Worm (Caenorhabditis elegans) whole organism, young adult: Measurements from ENCODE around the gene erfa-3.

Experiments used
- B0336.3 ChIP-seq: fragments of 200-800 bp; sonication (Bioruptor generic); IDR thresholded peaks from 2 replicates; pipeline ENCODE4 v1.3.6; 2022; ENCODE audit warnings: missing genetic modification characterization, missing compliant biosample characterization
- F37B4.10 ChIP-seq: fragments of 200-800 bp; sonication (Bioruptor generic); IDR thresholded peaks from 2 replicates; pipeline ENCODE4 v1.3.6; 2022; ENCODE audit warnings: missing genetic modification characterization, missing compliant biosample characterization
- F55B11.4 ChIP-seq: sonication (generic microtip); optimal IDR thresholded peaks from 2 replicates; lab custom pipeline; 2016; ENCODE audit warnings: missing compliant biosample characterization, missing genetic modification characterization, borderline replicate concordance; ENCODE audit not compliant: insufficient read depth
- F57A8.1 ChIP-seq: fragments of 200-800 bp; sonication (Bioruptor generic); optimal IDR thresholded peaks from 2 replicates; lab custom pipeline; 2018; ENCODE audit warnings: mild to moderate bottlenecking, missing genetic modification characterization, moderate library complexity, missing compliant biosample characterization
- K11D2.4 ChIP-seq: fragments of 200-800 bp; sonication (Bioruptor generic); IDR thresholded peaks from 2 replicates; pipeline ENCODE4 v1.3.6; 2022; ENCODE audit warnings: missing genetic modification reagents, missing genetic modification characterization, missing compliant biosample characterization
- K12H6.12 ChIP-seq: fragments of 200-800 bp; sonication (Bioruptor generic); optimal IDR thresholded peaks from 2 replicates; lab custom pipeline; 2018; ENCODE audit warnings: mild to moderate bottlenecking, missing genetic modification characterization, missing compliant biosample characterization
- T26A5.8 ChIP-seq: sonication (generic microtip); optimal IDR thresholded peaks from 2 replicates; lab custom pipeline; 2016; ENCODE audit warnings: missing genetic modification characterization, missing compliant biosample characterization
- Y56A3A.18 ChIP-seq: fragments of 200-800 bp; sonication (Bioruptor generic); IDR thresholded peaks from 2 replicates; pipeline ENCODE4 v1.3.6; 2022; ENCODE audit warnings: missing genetic modification reagents, missing genetic modification characterization, missing compliant biosample characterization
- Y67H2A.10 ChIP-seq: fragments of 200-800 bp; sonication (Bioruptor generic); conservative IDR thresholded peaks from 2 replicates; pipeline ENCODE4 v1.3.6; 2022; ENCODE audit warnings: missing genetic modification reagents, missing genetic modification characterization, missing compliant biosample characterization
- aptf-2 ChIP-seq: fragments of 200-800 bp; sonication (Bioruptor generic); conservative IDR thresholded peaks from 2 replicates; pipeline ENCODE4 v1.3.6; 2022; ENCODE audit warnings: missing genetic modification reagents, missing genetic modification characterization, missing compliant biosample characterization
- athp-1 ChIP-seq: sonication (generic microtip); optimal IDR thresholded peaks from 2 replicates; lab custom pipeline; 2017; ENCODE audit warnings: mild to moderate bottlenecking, missing genetic modification characterization, missing compliant biosample characterization
- attf-5 ChIP-seq: fragments of 200-800 bp; sonication (Bioruptor generic); optimal IDR thresholded peaks from 2 replicates; lab custom pipeline; 2018; ENCODE audit warnings: mild to moderate bottlenecking, missing genetic modification characterization, missing compliant biosample characterization
- cebp-1 ChIP-seq, 2 experiments: fragments of 200-800 bp in 1 of 2; sonication (Bioruptor generic) in 1 of 2; sonication (generic microtip) in 1 of 2; IDR thresholded peaks in 1 of 2; optimal IDR thresholded peaks in 1 of 2; 2 replicates each; pipeline versions ENCODE4 v1.3.6 to Lab custom; 2017 to 2022; ENCODE audit warnings: missing compliant biosample characterization in 2 of 2, missing genetic modification characterization in 2 of 2, mild to moderate bottlenecking in 1 of 2, missing genetic modification reagents in 1 of 2, moderate library complexity in 1 of 2
- ceh-40 ChIP-seq: fragments of 200-800 bp; sonication (Bioruptor generic); IDR thresholded peaks from 2 replicates; pipeline ENCODE4 v1.3.6; 2022; ENCODE audit warnings: missing genetic modification characterization, missing compliant biosample characterization
- dpff-1 ChIP-seq: sonication (generic microtip); optimal IDR thresholded peaks from 2 replicates; lab custom pipeline; 2017; ENCODE audit warnings: mild to moderate bottlenecking, missing genetic modification characterization, missing compliant biosample characterization
- efl-1 ChIP-seq: fragments of 150-350 bp; optimal IDR thresholded peaks from 2 replicates; lab custom pipeline; 2014; ENCODE audit warnings: missing biosample characterization, missing genetic modification reagents, missing genetic modification characterization
- egrh-3 ChIP-seq: fragments of 200-800 bp; sonication (Bioruptor generic); IDR thresholded peaks from 2 replicates; pipeline ENCODE4 v1.3.6; 2022; ENCODE audit warnings: missing genetic modification reagents, missing genetic modification characterization, missing compliant biosample characterization
- hmg-1.2 ChIP-seq: fragments of 200-800 bp; sonication (Bioruptor generic); IDR thresholded peaks from 2 replicates; pipeline ENCODE4 v1.3.6; 2022; ENCODE audit warnings: missing genetic modification reagents, missing genetic modification characterization, missing compliant biosample characterization
- lin-26 ChIP-seq: fragments of 200-800 bp; sonication (Bioruptor generic); IDR thresholded peaks from 2 replicates; pipeline ENCODE4 v1.3.6; 2022; ENCODE audit warnings: missing genetic modification reagents, missing genetic modification characterization, missing compliant biosample characterization
- lin-35 ChIP-seq, 3 experiments: fragments of 150-350 bp in 2 of 3; sonication (generic microtip) in 1 of 3; optimal IDR thresholded peaks; 2 replicates each; lab custom pipeline; 2014 to 2018; ENCODE audit warnings: missing biosample characterization in 3 of 3, missing genetic modification characterization in 3 of 3, missing genetic modification reagents in 3 of 3
- lin-54 ChIP-seq: fragments of 200-800 bp; sonication (Bioruptor generic); optimal IDR thresholded peaks from 2 replicates; lab custom pipeline; 2018; ENCODE audit warnings: mild to moderate bottlenecking, missing genetic modification characterization, missing compliant biosample characterization
- madf-10 ChIP-seq: sonication (generic microtip); optimal IDR thresholded peaks from 2 replicates; lab custom pipeline; 2016; ENCODE audit warnings: mild to moderate bottlenecking, missing genetic modification characterization, missing compliant biosample characterization
- madf-6 ChIP-seq: fragments of 200-800 bp; sonication (Bioruptor generic); IDR thresholded peaks from 2 replicates; pipeline ENCODE4 v1.3.6; 2022; ENCODE audit warnings: missing genetic modification reagents, missing genetic modification characterization, missing compliant biosample characterization
- madf-8 ChIP-seq: fragments of 200-800 bp; sonication (Bioruptor generic); conservative IDR thresholded peaks from 2 replicates; pipeline ENCODE4 v1.3.6; 2022; ENCODE audit warnings: missing genetic modification reagents, missing genetic modification characterization, missing compliant biosample characterization
- mcd-1 ChIP-seq: fragments of 200-800 bp; sonication (Bioruptor generic); IDR thresholded peaks from 2 replicates; pipeline ENCODE4 v1.3.6; 2022; ENCODE audit warnings: missing genetic modification reagents, missing genetic modification characterization, missing compliant biosample characterization
- mxl-1 ChIP-seq: sonication (generic microtip); optimal IDR thresholded peaks from 2 replicates; lab custom pipeline; 2016; ENCODE audit warnings: missing genetic modification characterization, missing compliant biosample characterization
- nfya-2 ChIP-seq: fragments of 200-800 bp; sonication (Bioruptor generic); IDR thresholded peaks from 2 replicates; pipeline ENCODE4 v1.3.6; 2022; ENCODE audit warnings: missing genetic modification reagents, missing genetic modification characterization, missing compliant biosample characterization
- nfyb-1 ChIP-seq: fragments of 200-800 bp; sonication (Bioruptor generic); IDR thresholded peaks from 2 replicates; pipeline ENCODE4 v1.3.6; 2022; ENCODE audit warnings: missing genetic modification reagents, missing genetic modification characterization, missing compliant biosample characterization
- nhr-27 ChIP-seq: fragments of 200-800 bp; sonication (Bioruptor generic); optimal IDR thresholded peaks from 2 replicates; lab custom pipeline; 2018; ENCODE audit warnings: mild to moderate bottlenecking, missing genetic modification characterization, moderate library complexity, missing compliant biosample characterization
- nhr-80 ChIP-seq: sonication (generic microtip); optimal IDR thresholded peaks from 2 replicates; lab custom pipeline; 2016; ENCODE audit warnings: missing genetic modification characterization, missing compliant biosample characterization
- pbrm-1 ChIP-seq: fragments of 200-800 bp; sonication (Bioruptor generic); IDR thresholded peaks from 2 replicates; pipeline ENCODE4 v1.3.6; 2022; ENCODE audit warnings: missing genetic modification reagents, missing genetic modification characterization, missing compliant biosample characterization
- pha-4 ChIP-seq: fragments of 150-350 bp; sonication (generic microtip); optimal IDR thresholded peaks from 2 replicates; lab custom pipeline; 2014; ENCODE audit warnings: missing biosample characterization, missing genetic modification reagents, missing genetic modification characterization
- snpc-1.1 ChIP-seq: sonication (generic microtip); optimal IDR thresholded peaks from 2 replicates; lab custom pipeline; 2017; ENCODE audit warnings: missing genetic modification characterization, mild to moderate bottlenecking, missing compliant biosample characterization, antibody characterized with exemption, moderate library complexity, missing genotype, missing genetic modification reagents; ENCODE audit not compliant: insufficient read depth
- snpc-1.3 ChIP-seq: sonication (generic microtip); optimal IDR thresholded peaks from 2 replicates; lab custom pipeline; 2017; ENCODE audit warnings: missing genetic modification characterization, mild to moderate bottlenecking, missing compliant biosample characterization, antibody characterized with exemption, moderate library complexity, missing genotype, missing genetic modification reagents; ENCODE audit not compliant: insufficient read depth
- somi-1 ChIP-seq: fragments of 200-800 bp; sonication (Bioruptor generic); optimal IDR thresholded peaks from 2 replicates; lab custom pipeline; 2018; ENCODE audit warnings: mild to moderate bottlenecking, missing genetic modification characterization, missing compliant biosample characterization
- tlf-1 ChIP-seq: fragments of 200-800 bp; sonication (Bioruptor generic); optimal IDR thresholded peaks from 2 replicates; lab custom pipeline; 2018; ENCODE audit warnings: mild to moderate bottlenecking, missing genetic modification characterization, missing compliant biosample characterization
- xnd-1 ChIP-seq: sonication (generic microtip); optimal IDR thresholded peaks from 2 replicates; lab custom pipeline; 2016; ENCODE audit warnings: missing genotype, missing genetic modification reagents, missing genetic modification characterization, missing compliant biosample characterization
- zfh-2 ChIP-seq: fragments of 200-800 bp; sonication (Bioruptor generic); conservative IDR thresholded peaks from 2 replicates; pipeline ENCODE4 v1.3.6; 2022; ENCODE audit warnings: missing genetic modification reagents, missing genetic modification characterization, missing compliant biosample characterization
- ztf-18 ChIP-seq: sonication (generic microtip); optimal IDR thresholded peaks from 2 replicates; lab custom pipeline; 2016; ENCODE audit warnings: missing genotype, mild to moderate bottlenecking, missing genetic modification characterization, missing compliant biosample characterization
- ztf-26 ChIP-seq: sonication (generic microtip); optimal IDR thresholded peaks from 2 replicates; lab custom pipeline; 2017; ENCODE audit warnings: missing genetic modification characterization, missing compliant biosample characterization
- ztf-28 ChIP-seq: fragments of 200-800 bp; sonication (Bioruptor generic); IDR thresholded peaks from 2 replicates; pipeline ENCODE4 v1.3.6; 2022; ENCODE audit warnings: missing genetic modification reagents, missing genetic modification characterization, missing compliant biosample characterization
- ztf-3 ChIP-seq: fragments of 200-800 bp; sonication (Bioruptor generic); optimal IDR thresholded peaks from 2 replicates; lab custom pipeline; 2018; ENCODE audit warnings: mild to moderate bottlenecking, missing genetic modification characterization, missing compliant biosample characterization

erfa-3 gene

DNA sequence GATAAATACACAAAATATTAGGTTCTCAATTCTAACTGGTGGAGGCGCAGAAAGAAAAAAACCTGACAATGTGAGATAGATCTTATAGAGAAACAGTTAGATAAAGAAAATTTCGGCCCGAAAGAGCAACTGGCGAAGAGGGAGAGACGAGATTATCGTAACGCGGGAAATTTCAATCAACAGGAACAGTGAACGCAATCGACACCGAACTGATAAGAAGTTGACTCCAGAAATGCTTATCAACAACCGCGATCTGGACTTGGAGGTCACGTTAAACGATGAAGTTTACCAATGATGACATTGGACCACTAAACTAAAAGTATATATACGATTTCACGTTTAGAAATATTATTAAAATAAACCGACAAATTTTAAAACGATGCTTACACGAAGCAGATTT is 36.5 kb downstream of the erfa-3 start (continued):
- peak; percentile 78 for TF ChIP-seq tlf-1 (GFP tag; lab: Kevin White, UChicago)
- no peak for TF ChIP-seq F55B11.4 (tag; lab: Kevin White, UChicago)
- peak; percentile 78; the same call in 1 of the 2 replicates for TF ChIP-seq nfya-2
- no peak for TF ChIP-seq pha-4 (tag; lab: Kevin White, UChicago)
- no peak for TF ChIP-seq aptf-2 (GFP tag; lab: Robert Waterston, UW)
- TF ChIP-seq lin-54 (GFP tag; lab: Kevin White, UChicago): peak; percentile 77

DNA sequence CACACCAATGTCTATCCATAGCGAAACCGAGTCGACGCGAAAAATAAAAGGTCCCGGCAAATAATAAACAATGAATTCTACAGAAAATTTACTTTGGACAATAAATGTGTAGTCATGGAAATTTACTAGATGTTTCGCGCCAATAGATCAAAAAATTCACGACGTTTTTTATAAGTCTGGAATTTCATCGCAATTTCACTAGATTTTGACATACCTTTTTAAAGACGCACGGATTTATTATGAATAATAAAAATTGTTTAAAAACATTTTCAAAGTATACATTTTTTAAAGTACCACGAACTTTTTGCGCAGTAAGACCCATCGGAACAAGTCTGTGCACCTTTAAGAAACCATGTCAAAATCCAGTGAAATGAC is 36.9 kb downstream of the erfa-3 start:
- TF ChIP-seq xnd-1 (tag; lab: Kevin White, UChicago): peak; percentile 76
- TF ChIP-seq snpc-1.3: peak; percentile 6
- peak; percentile 78 for TF ChIP-seq dpff-1
- TF ChIP-seq madf-6 (GFP tag; lab: Robert Waterston, UW): peak; percentile 87
- peak in 1 of 3 experiments; percentile 16 for TF ChIP-seq lin-35 (GFP tag; optimal IDR thresholded peaks at IDR 0.05; lab: Kevin White, UChicago)
- TF ChIP-seq efl-1 (GFP tag; lab: Kevin White, UChicago): peak; percentile 65
- peak; percentile 64 for TF ChIP-seq madf-8
- no peak for TF ChIP-seq F37B4.10 (GFP tag; lab: Robert Waterston, UW)
- peak; percentile 11 for TF ChIP-seq ztf-26
- TF ChIP-seq cebp-1 (GFP tag; IDR thresholded peaks at IDR 0.05; lab: Robert Waterston, UW): no peak
- no peak for TF ChIP-seq cebp-1 (tag; optimal IDR thresholded peaks at IDR 0.05; lab: Kevin White, UChicago)

DNA sequence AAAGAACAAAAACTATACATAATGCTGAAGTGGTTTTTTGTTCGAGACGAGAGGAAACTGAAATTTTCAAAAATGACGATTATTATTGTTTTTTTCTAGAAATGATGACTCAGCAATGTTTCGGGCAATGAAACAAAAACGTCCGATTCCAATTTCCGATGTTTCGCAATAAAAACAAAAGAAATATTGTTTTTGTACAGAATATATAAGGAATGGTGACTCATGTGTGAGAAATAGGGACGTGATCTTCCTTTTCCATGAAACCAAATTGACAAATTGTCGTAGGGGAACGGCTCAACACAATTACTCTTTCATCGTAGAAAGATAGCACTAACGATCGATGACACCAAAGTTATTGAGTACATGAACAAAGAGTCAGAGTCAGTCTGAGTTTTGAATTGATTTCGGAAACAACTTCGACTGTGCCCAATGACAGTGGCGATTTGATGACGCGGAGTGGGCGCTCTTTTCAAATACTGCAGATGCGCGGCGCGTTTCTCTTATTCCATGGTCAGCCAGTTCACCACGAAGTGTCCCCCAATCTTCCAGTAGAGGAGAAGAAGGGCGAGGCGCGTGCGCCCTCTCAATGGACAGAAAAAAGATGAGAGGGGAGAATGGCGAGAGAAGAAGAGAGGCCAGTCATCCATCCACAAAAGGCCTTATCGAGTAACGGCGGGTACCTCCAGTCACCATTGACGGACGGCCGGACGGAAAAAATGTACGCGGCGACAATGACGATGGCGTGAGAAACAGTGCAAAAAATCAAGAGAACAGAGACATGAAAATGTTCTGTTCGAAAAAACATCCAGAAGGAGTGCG is 37.5 kb downstream of the erfa-3 start:
- TF ChIP-seq ztf-28: 0 out of 2 replicates have a peak, but pooled peaks have one; percentile 61
- peak; percentile 91 for TF ChIP-seq zfh-2 (GFP tag; lab: Robert Waterston, UW)
- no peak for TF ChIP-seq snpc-1.1 (tag; lab: Kevin White, UChicago)
- TF ChIP-seq egrh-3 (GFP tag; lab: Robert Waterston, UW): no peak
- no peak for TF ChIP-seq ztf-18 (tag; lab: Kevin White, UChicago)
- peak; percentile 43; the same call in 1 of the 2 replicates for TF ChIP-seq mcd-1 (GFP tag; lab: Robert Waterston, UW)
- no peak; the same call in 1 of the 2 replicates for TF ChIP-seq cebp-1 (GFP tag; IDR thresholded peaks at IDR 0.05; lab: Robert Waterston, UW)
- peak; percentile 61 for TF ChIP-seq cebp-1 (tag; optimal IDR thresholded peaks at IDR 0.05; lab: Kevin White, UChicago)
- TF ChIP-seq ztf-26: no peak
- TF ChIP-seq mxl-1 (tag; lab: Kevin White, UChicago): no peak
- peak; percentile 23 for TF ChIP-seq somi-1 (GFP tag; lab: Kevin White, UChicago)
- no peak for TF ChIP-seq madf-10 (tag; lab: Kevin White, UChicago)
- no peak for TF ChIP-seq K11D2.4 (GFP tag; lab: Robert Waterston, UW)
- TF ChIP-seq F57A8.1 (GFP tag; lab: Kevin White, UChicago): no peak
- no peak for TF ChIP-seq Y67H2A.10
- peak; percentile 42; the same call in 1 of the 2 replicates for TF ChIP-seq Y56A3A.18 (GFP tag; lab: Robert Waterston, UW)
- TF ChIP-seq ztf-3: no peak
- no peak for TF ChIP-seq T26A5.8 (tag; lab: Kevin White, UChicago)
- no peak; the same call in 1 of the 2 replicates for TF ChIP-seq B0336.3
- no peak for TF ChIP-seq nhr-80 (tag; lab: Kevin White, UChicago)
- peak; percentile 31 for TF ChIP-seq K12H6.12 (tag; lab: Kevin White, UChicago)
- TF ChIP-seq hmg-1.2 (GFP tag; lab: Robert Waterston, UW): no peak
- TF ChIP-seq dpff-1: no peak
- peak; percentile 28 for TF ChIP-seq pbrm-1 (GFP tag; lab: Robert Waterston, UW)
- TF ChIP-seq nfyb-1 (GFP tag; lab: Robert Waterston, UW): peak; percentile 37; the same call in 1 of the 2 replicates
- peak; percentile 29 for TF ChIP-seq attf-5 (GFP tag; lab: Kevin White, UChicago)
- peak; percentile 15; the same call in 1 of the 2 replicates for TF ChIP-seq lin-26 (GFP tag; lab: Robert Waterston, UW)
- TF ChIP-seq ceh-40 (GFP tag; lab: Robert Waterston, UW): 0 out of 2 replicates have a peak, but pooled peaks have one; percentile 6
- TF ChIP-seq nhr-27 (tag; lab: Kevin White, UChicago): peak; percentile 9
- no peak for TF ChIP-seq snpc-1.3
- no peak for TF ChIP-seq athp-1
